Worm (Caenorhabditis elegans): ENCODE measurements around the gene apc-17.

apc-17 gene

DNA sequence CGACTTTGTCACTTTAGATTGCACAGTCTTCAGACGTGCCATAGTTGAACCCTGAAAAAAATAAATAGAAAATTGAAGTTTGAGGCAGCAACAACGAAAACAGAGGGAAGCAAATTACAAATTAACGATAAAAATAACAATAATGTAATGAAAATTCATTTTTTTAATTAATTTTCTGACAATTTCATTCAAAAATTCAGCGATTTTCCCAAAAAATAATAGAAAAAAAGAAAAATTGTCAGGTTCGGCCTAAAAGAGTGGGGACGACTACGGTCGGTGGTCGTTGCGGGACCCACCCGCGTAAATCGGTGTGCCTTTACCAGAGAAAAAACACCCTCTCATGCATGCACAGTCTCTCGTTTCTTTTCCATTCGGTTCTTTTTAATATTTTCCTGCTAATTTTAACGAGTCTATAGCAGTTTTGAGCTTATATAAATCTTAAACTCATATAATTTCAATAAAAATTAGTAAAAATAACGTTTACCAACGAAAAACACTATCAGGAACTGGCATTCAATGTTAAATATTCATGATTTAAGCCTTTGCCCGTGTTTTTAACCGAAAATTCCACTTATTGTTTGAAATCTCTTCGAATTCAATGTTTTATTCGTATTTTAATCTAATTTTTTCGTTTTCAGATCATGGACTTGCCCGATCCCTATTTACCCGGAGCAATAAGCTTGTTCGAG is 18.5 kb downstream of the apc-17 start, which contains the start of the genes rps-9 and lsm-1 (continued):
- TF ChIP-seq ces-1 (GFP tag; optimal IDR thresholded peaks at IDR 0.05) (no peak), saeg-2 (GFP tag; IDR thresholded peaks at IDR 0.05) (no peak), F37D6.2 (tag; optimal IDR thresholded peaks at IDR 0.05) (no peak), lir-3 (tag; optimal IDR thresholded peaks at IDR 0.05) (no peak), ceh-20 (GFP tag; IDR thresholded peaks at IDR 0.05) (no peak), egl-27 (tag; optimal IDR thresholded peaks at IDR 0.05) (no peak), zag-1 (tag; optimal IDR thresholded peaks at IDR 0.05) (no peak), fkh-10 (GFP tag; optimal IDR thresholded peaks at IDR 0.05) (peak; percentile 40), arid-1 (GFP tag; conservative IDR thresholded peaks at IDR 0.05) (0 out of 2 replicates have a peak, but pooled peaks have one; percentile 38), set-16 (GFP tag; IDR thresholded peaks at IDR 0.05) (no peak), lsy-2 (tag; optimal IDR thresholded peaks at IDR 0.05) (peak; percentile 49 to 98), ztf-7 (tag; optimal IDR thresholded peaks at IDR 0.05) (no peak), spr-1 (tag; optimal IDR thresholded peaks at IDR 0.05) (no peak), hlh-30 (tag; optimal IDR thresholded peaks at IDR 0.05; ENCODE audit: insufficient read depth) (peak; percentile 58), lin-1 (GFP tag; IDR thresholded peaks at IDR 0.05) (no peak), D1046.2 (GFP tag; IDR thresholded peaks at IDR 0.05) (no peak), hmg-1.1 (GFP tag; IDR thresholded peaks at IDR 0.05) (peak; percentile 60; the same call in 1 of the 2 replicates), daf-8 (GFP tag; IDR thresholded peaks at IDR 0.05) (no peak), nhr-10 (tag; optimal IDR thresholded peaks at IDR 0.05) (no peak), lin-39 (tag; optimal IDR thresholded peaks at IDR 0.05) (no peak), dmd-6 (GFP tag; IDR thresholded peaks at IDR 0.05) (peak; percentile 25; the same call in 1 of the 2 replicates), ztf-11 (tag; optimal IDR thresholded peaks at IDR 0.05) (no peak), attf-4 (tag; optimal IDR thresholded peaks at IDR 0.05) (no peak), nhr-6 (tag; optimal IDR thresholded peaks at IDR 0.05) (peak; percentile 23), unc-39 (tag; optimal IDR thresholded peaks at IDR 0.05) (no peak), pqm-1 (tag; optimal IDR thresholded peaks at IDR 0.05) (no peak), hif-1 (tag; optimal IDR thresholded peaks at IDR 0.05) (peak in 1 of 2 experiments; percentile 64), madf-5 (GFP tag; IDR thresholded peaks at IDR 0.05) (no peak), ceh-62 (tag; optimal IDR thresholded peaks at IDR 0.05) (no peak), cey-2 (tag; optimal IDR thresholded peaks at IDR 0.05; ENCODE audit: borderline replicate concordance, insufficient read depth) (no peak), ceh-82 (tag; optimal IDR thresholded peaks at IDR 0.05) (no peak), aly-2 (tag; optimal IDR thresholded peaks at IDR 0.05) (no peak), nhr-48 (tag; optimal IDR thresholded peaks at IDR 0.05) (no peak), tag-97 (GFP tag; IDR thresholded peaks at IDR 0.05) (no peak), aha-1 (tag) (peak; percentile 23), ctbp-1 (GFP tag; IDR thresholded peaks at IDR 0.05) (no peak), nhr-42 (GFP tag; IDR thresholded peaks at IDR 0.05) (no peak), dpl-1 (GFP tag; optimal IDR thresholded peaks at IDR 0.05) (peak; percentile 63), T26A8.4 (GFP tag; IDR thresholded peaks at IDR 0.05) (no peak), dmd-8 (GFP tag; IDR thresholded peaks at IDR 0.05) (no peak), ama-1 (optimal IDR thresholded peaks at IDR 0.05) (peak; percentile 32), R02D3.7 (tag; optimal IDR thresholded peaks at IDR 0.05) (no peak), zfp-2 (tag; optimal IDR thresholded peaks at IDR 0.05) (no peak), rbr-2 (tag; optimal IDR thresholded peaks at IDR 0.05) (peak; percentile 43), nhr-11 (tag; optimal IDR thresholded peaks at IDR 0.05) (peak; percentile 45), lin-29 (GFP tag; IDR thresholded peaks at IDR 0.05) (no peak), gei-8 (GFP tag; optimal IDR thresholded peaks at IDR 0.05) (no peak), snpc-1.2 (GFP tag; IDR thresholded peaks at IDR 0.05) (no peak), unc-62 (GFP tag; optimal IDR thresholded peaks at IDR 0.05 in 1 of 2) (no peak), unc-62 (tag; optimal IDR thresholded peaks at IDR 0.05) (no peak), F10B5.3 (tag; optimal IDR thresholded peaks at IDR 0.05) (no peak), ceh-44 (GFP tag; IDR thresholded peaks at IDR 0.05) (no peak)

Data from whole organism, L4 larva.